Fruit fly (Drosophila melanogaster): ENCODE data around the gene Prx4.
A peak's percentile ranks its signal among the peaks of the same experiment; 100 is the strongest.

- peak; percentile 61 for TF ChIP-seq fd85E (GFP tag; optimal IDR thresholded peaks at IDR 0.05)
- no peak for TF ChIP-seq Hr38 (GFP tag; optimal IDR thresholded peaks at IDR 0.05)
- peak; percentile 89 for TF ChIP-seq Eip75B (GFP tag; optimal IDR thresholded peaks at IDR 0.05)
- TF ChIP-seq OdsH (GFP tag; optimal IDR thresholded peaks at IDR 0.05): peak; percentile 87
- peak; percentile 62 to 85 for TF ChIP-seq salr (GFP tag; optimal IDR thresholded peaks at IDR 0.05)
These were observed 3.1 kb downstream of the Prx4 start for dm6 chr3L:3045256-3045743.

Measured in whole organism, prepupa.